Worm (Caenorhabditis elegans) whole organism, L2 larva: ENCODE measurements around the gene best-21.

Experiments used
- C34F6.9 ChIP-seq: fragments of 150-350 bp; optimal IDR thresholded peaks from 2 replicates; lab custom pipeline; 2014; ENCODE audit warnings: missing biosample characterization, missing genetic modification characterization
- F13H6.1 ChIP-seq: sonication (generic microtip); optimal IDR thresholded peaks from 2 replicates; lab custom pipeline; 2016; ENCODE audit warnings: missing genetic modification characterization, missing compliant biosample characterization
- R02D3.7 ChIP-seq: fragments of 150-350 bp; optimal IDR thresholded peaks from 2 replicates; lab custom pipeline; 2014; ENCODE audit warnings: missing biosample characterization, missing genetic modification characterization
- Y55F3AM.14 ChIP-seq: fragments of 200-800 bp; sonication (Bioruptor generic); optimal IDR thresholded peaks from 2 replicates; lab custom pipeline; 2018; ENCODE audit warnings: mild to moderate bottlenecking, missing genetic modification characterization, missing compliant biosample characterization
- ZK546.5 ChIP-seq: sonication (generic microtip); optimal IDR thresholded peaks from 2 replicates; lab custom pipeline; 2017; ENCODE audit warnings: missing biosample characterization, missing genetic modification characterization
- alr-1 ChIP-seq: fragments of 150-350 bp; optimal IDR thresholded peaks from 2 replicates; lab custom pipeline; 2014; ENCODE audit warnings: missing biosample characterization, missing genetic modification characterization
- aly-2 ChIP-seq: fragments of 150-350 bp; optimal IDR thresholded peaks from 2 replicates; lab custom pipeline; 2014; ENCODE audit warnings: missing biosample characterization, missing genetic modification characterization
- ama-1 ChIP-seq: fragments of 150-350 bp; optimal IDR thresholded peaks from 2 replicates; lab custom pipeline; 2018; ENCODE audit warnings: inconsistent platforms
- blmp-1 ChIP-seq: sonication (generic microtip); optimal IDR thresholded peaks from 2 replicates; lab custom pipeline; 2017; ENCODE audit warnings: missing genetic modification characterization, mild to moderate bottlenecking, missing compliant biosample characterization, antibody characterized with exemption, moderate library complexity; ENCODE audit not compliant: insufficient read depth
- ceh-16 ChIP-seq: fragments of 150-350 bp; optimal IDR thresholded peaks from 2 replicates; lab custom pipeline; 2014; ENCODE audit warnings: missing biosample characterization, missing genetic modification characterization
- dmd-4 ChIP-seq: sonication (generic microtip); optimal IDR thresholded peaks from 2 replicates; lab custom pipeline; 2017; ENCODE audit warnings: missing biosample characterization, missing genetic modification characterization
- fos-1 ChIP-seq: fragments of 150-350 bp; optimal IDR thresholded peaks from 2 replicates; lab custom pipeline; 2014; ENCODE audit warnings: missing biosample characterization, missing genetic modification characterization
- gmeb-1 ChIP-seq: fragments of 150-350 bp; optimal IDR thresholded peaks from 2 replicates; lab custom pipeline; 2014; ENCODE audit warnings: missing biosample characterization, missing genetic modification characterization
- lin-11 ChIP-seq: fragments of 150-350 bp; sonication (generic microtip); optimal IDR thresholded peaks from 2 replicates; lab custom pipeline; 2014; ENCODE audit warnings: missing biosample characterization, missing genetic modification characterization, inconsistent platforms, mixed read lengths
- lin-13 ChIP-seq: fragments of 150-350 bp; optimal IDR thresholded peaks from 2 replicates; lab custom pipeline; 2014; ENCODE audit warnings: missing biosample characterization, missing genetic modification reagents, missing genetic modification characterization
- mab-5 ChIP-seq: fragments of 150-350 bp; optimal IDR thresholded peaks from 2 replicates; lab custom pipeline; 2014; ENCODE audit warnings: missing biosample characterization, missing genetic modification characterization
- mbf-1 ChIP-seq: sonication (generic microtip); optimal IDR thresholded peaks from 2 replicates; lab custom pipeline; 2017; ENCODE audit warnings: missing biosample characterization, missing genetic modification characterization
- mdl-1 ChIP-seq, 2 experiments: fragments of 150-350 bp in 1 of 2; sonication (generic microtip) in 1 of 2; optimal IDR thresholded peaks; 2 replicates each; lab custom pipeline; 2017; ENCODE audit warnings: missing biosample characterization in 2 of 2, missing genetic modification characterization in 2 of 2
- nhr-11 ChIP-seq: fragments of 150-350 bp; optimal IDR thresholded peaks from 2 replicates; lab custom pipeline; 2014; ENCODE audit warnings: missing biosample characterization, missing genetic modification characterization
- nhr-21 ChIP-seq: fragments of 150-350 bp; optimal IDR thresholded peaks from 2 replicates; lab custom pipeline; 2014; ENCODE audit warnings: missing biosample characterization, missing genetic modification characterization
- nhr-25 ChIP-seq: fragments of 150-350 bp; sonication (generic microtip); optimal IDR thresholded peaks from 3 replicates; lab custom pipeline; 2014; ENCODE audit warnings: missing biosample characterization, missing genetic modification characterization
- nhr-6 ChIP-seq: fragments of 150-350 bp; optimal IDR thresholded peaks from 2 replicates; lab custom pipeline; 2014; ENCODE audit warnings: missing biosample characterization, missing genetic modification characterization
- sem-4 ChIP-seq: fragments of 150-350 bp; optimal IDR thresholded peaks from 2 replicates; lab custom pipeline; 2014; ENCODE audit warnings: missing biosample characterization, missing genetic modification reagents, missing genetic modification characterization
- sma-9 ChIP-seq, 2 experiments: fragments of 150-350 bp in 1 of 2; sonication (generic microtip) in 1 of 2; optimal IDR thresholded peaks; 2 replicates each; lab custom pipeline; 2014 to 2016; ENCODE audit warnings: missing genetic modification characterization in 2 of 2, mild to moderate bottlenecking in 1 of 2, missing biosample characterization in 1 of 2, missing compliant biosample characterization in 1 of 2, missing genetic modification reagents in 1 of 2, moderate library complexity in 1 of 2
- snpc-4 ChIP-seq: fragments of 150-350 bp; optimal IDR thresholded peaks from 2 replicates; lab custom pipeline; 2014; ENCODE audit warnings: missing biosample characterization, missing genetic modification characterization
- unc-39 ChIP-seq: fragments of 150-350 bp; optimal IDR thresholded peaks from 2 replicates; lab custom pipeline; 2014; ENCODE audit warnings: missing biosample characterization, missing genetic modification characterization
- unc-55 ChIP-seq: fragments of 150-350 bp; sonication (generic microtip); optimal IDR thresholded peaks from 3 replicates; lab custom pipeline; 2014; ENCODE audit warnings: missing biosample characterization, missing genetic modification reagents, missing genetic modification characterization
- ztf-1 ChIP-seq: fragments of 200-800 bp; sonication (Bioruptor generic); conservative IDR thresholded peaks from 2 replicates; pipeline ENCODE4 v1.3.6; 2022; ENCODE audit warnings: missing genetic modification characterization, missing compliant biosample characterization
- ztf-11 ChIP-seq: sonication (generic microtip); optimal IDR thresholded peaks from 2 replicates; lab custom pipeline; 2017; ENCODE audit warnings: missing biosample characterization, missing genetic modification characterization

best-21 gene

ce11 chrIV:15302151-15302550, at the start of gene best-21:
best-21 (plus strand) TSS chrIV:15302451.
- TF ChIP-seq ceh-16 (tag; lab: Kevin White, UChicago), result no peak
- no peak for TF ChIP-seq nhr-11 (tag; lab: Kevin White, UChicago)
- TF ChIP-seq nhr-21 (tag; lab: Kevin White, UChicago), result no peak
- no peak for TF ChIP-seq ztf-1 (GFP tag; lab: Robert Waterston, UW)

ce11 chrIV:15259548-15259947, 42.7 kb upstream of the best-21 start, which contains the start of gene Y73F8A.5:
Y73F8A.5 (plus strand) TSS chrIV:15259868.
- TF ChIP-seq C34F6.9 (tag; lab: Kevin White, UChicago), result peak; percentile 78
- TF ChIP-seq mdl-1 (tag; optimal IDR thresholded peaks at IDR 0.05; lab: Kevin White, UChicago), result peak in 1 of 2 experiments; percentile 10
- TF ChIP-seq unc-55 (GFP tag; lab: Kevin White, UChicago), result peak; percentile 83
- TF ChIP-seq F13H6.1, result peak; percentile 35
- no peak for TF ChIP-seq aly-2
- TF ChIP-seq, all 48 proteins: peak for 4

- TF ChIP-seq ZK546.5, result no peak
- peak; percentile 9 for TF ChIP-seq mab-5 (tag; lab: Kevin White, UChicago)
- peak; percentile 23 for TF ChIP-seq C34F6.9 (tag; lab: Kevin White, UChicago)
- TF ChIP-seq sma-9 (GFP tag; optimal IDR thresholded peaks at IDR 0.05; lab: Kevin White, UChicago), result no peak
- TF ChIP-seq sma-9 (tag; optimal IDR thresholded peaks at IDR 0.05; lab: Kevin White, UChicago), result no peak
- TF ChIP-seq lin-11 (tag; lab: Kevin White, UChicago), result no peak
Measured at ce11 chrIV:15274063-15274462, 28.2 kb upstream of the best-21 start.

- no peak for TF ChIP-seq sem-4 (tag; lab: Kevin White, UChicago)
- peak; percentile 60 for TF ChIP-seq ama-1 (lab: Kevin White, UChicago)
- peak; percentile 13 for TF ChIP-seq C34F6.9 (tag; lab: Kevin White, UChicago)
Measured at ce11 chrIV:15275363-15275854, 26.8 kb upstream of the best-21 start, which contains the start of gene ccg-1. ccg-1 (minus strand) TSS chrIV:15275804.

- TF ChIP-seq nhr-21 (tag; lab: Kevin White, UChicago) (no peak), alr-1 (tag; lab: Kevin White, UChicago) (no peak), mdl-1 (tag; optimal IDR thresholded peaks at IDR 0.05; lab: Kevin White, UChicago) (no peak), nhr-11 (tag; lab: Kevin White, UChicago) (no peak), dmd-4 (no peak), lin-11 (tag; lab: Kevin White, UChicago) (no peak), ama-1 (lab: Kevin White, UChicago) (no peak), C34F6.9 (tag; lab: Kevin White, UChicago) (no peak), R02D3.7 (tag; lab: Kevin White, UChicago) (no peak), ztf-11 (tag; lab: Kevin White, UChicago) (no peak)
Measured at ce11 chrIV:15280219-15280618, 22.0 kb upstream of the best-21 start.

ce11 chrIV:15283617-15284016, 18.6 kb upstream of the best-21 start:
- TF ChIP-seq nhr-6 (no peak), C34F6.9 (tag; lab: Kevin White, UChicago) (no peak), ceh-16 (tag; lab: Kevin White, UChicago) (no peak), alr-1 (tag; lab: Kevin White, UChicago) (no peak), Y55F3AM.14 (no peak), nhr-25 (no peak), blmp-1 (tag; lab: Kevin White, UChicago) (no peak), fos-1 (tag; lab: Kevin White, UChicago) (no peak), mbf-1 (tag; lab: Kevin White, UChicago) (no peak), snpc-4 (tag; lab: Kevin White, UChicago) (no peak)

ce11 chrIV:15289508-15289907, 12.7 kb upstream of the best-21 start:
- TF ChIP-seq lin-13 (GFP tag; lab: Kevin White, UChicago), result peak; percentile 6
- TF ChIP-seq nhr-6, result no peak
- no peak for TF ChIP-seq blmp-1 (tag; lab: Kevin White, UChicago)
- TF ChIP-seq F13H6.1, result peak; percentile 13
- no peak for TF ChIP-seq nhr-11 (tag; lab: Kevin White, UChicago)
- peak; percentile 3 for TF ChIP-seq gmeb-1 (tag; lab: Kevin White, UChicago)
- no peak for TF ChIP-seq unc-39
